Fruit fly (Drosophila melanogaster): ENCODE data around the gene rau.

rau gene

DNA sequence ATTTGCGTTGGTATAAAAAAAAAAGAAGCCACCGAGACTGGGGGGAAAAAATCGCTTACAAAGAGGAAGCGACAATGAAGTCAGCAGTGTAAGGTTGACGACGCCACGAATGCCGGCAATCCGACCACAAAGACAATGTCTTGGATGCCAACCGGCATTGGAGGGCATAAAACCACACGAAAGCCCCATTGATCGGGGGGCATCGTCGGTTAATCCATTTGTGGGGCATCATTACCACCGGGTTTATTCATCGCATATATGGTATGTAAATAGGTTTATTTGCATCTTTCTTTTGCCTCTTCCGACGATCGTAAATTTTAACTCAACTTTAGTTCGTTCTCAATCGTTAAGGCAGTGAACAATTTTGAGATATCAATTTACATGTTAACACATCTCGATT is 7.7 kb upstream of the rau start:
- TF ChIP-seq CG8478 (optimal IDR thresholded peaks at IDR 0.05) (no peak), CTCF (optimal IDR thresholded peaks at IDR 0.05) (no peak)

dm6 chr2L:5885702-5886101 is 6.4 kb upstream of the rau start, which contains the start of gene CG9029:
Gene CG9029 (plus strand): TSS chr2L:5886002.
- TF ChIP-seq CG8478 (optimal IDR thresholded peaks at IDR 0.05) (no peak), CTCF (optimal IDR thresholded peaks at IDR 0.05) (no peak)

- TF ChIP-seq CTCF (optimal IDR thresholded peaks at IDR 0.05) (no peak), CG8478 (optimal IDR thresholded peaks at IDR 0.05) (no peak)
Observed at dm6 chr2L:5884674-5885073, 5.4 kb upstream of the rau start, which contains the start of the genes Sfp26Ac and CG43185. Gene Sfp26Ac (minus strand): TSS chr2L:5884774. Gene CG43185 (plus strand): TSS chr2L:5884888.

- no peak for TF ChIP-seq CG8478 (optimal IDR thresholded peaks at IDR 0.05)
Observed at dm6 chr2L:5883441-5883840, 4.1 kb upstream of the rau start, which contains the start of gene CG44574. Gene CG44574 (plus strand): TSS chr2L:5883741.

dm6 chr2L:5881181-5881580 is 1.9 kb upstream of the rau start:
- TF ChIP-seq CTCF (optimal IDR thresholded peaks at IDR 0.05) = no peak
- no peak for TF ChIP-seq CG8478 (optimal IDR thresholded peaks at IDR 0.05)

DNA sequence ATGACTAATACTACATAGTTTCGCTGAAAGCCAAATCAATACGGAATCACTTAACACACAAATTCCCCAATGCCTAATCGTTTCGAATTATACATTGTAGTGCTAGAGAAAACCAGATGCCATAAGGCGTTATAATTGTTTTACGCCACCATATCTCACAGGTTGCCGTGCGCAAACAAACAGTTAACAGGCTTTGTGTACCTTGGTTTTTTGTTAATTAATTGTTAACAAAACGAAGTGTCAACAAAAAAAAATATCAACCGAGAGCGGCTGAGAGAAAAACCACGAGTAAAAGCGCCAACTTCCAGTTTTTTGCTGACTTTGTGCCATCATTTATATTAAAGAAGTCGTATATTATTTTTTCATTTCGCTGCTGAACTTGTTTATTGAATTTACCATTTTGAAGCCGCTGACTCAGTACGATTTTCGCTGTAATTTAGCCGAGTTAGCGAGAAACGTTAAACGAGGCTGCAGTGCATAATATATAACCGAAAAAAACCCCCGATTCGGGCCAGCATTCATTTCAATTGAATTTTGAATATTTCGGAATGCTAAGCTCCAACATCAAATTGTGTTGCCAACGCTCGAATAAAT is 2.7 kb downstream of the rau start:
- TF ChIP-seq CG8478 (optimal IDR thresholded peaks at IDR 0.05) (no peak), CTCF (optimal IDR thresholded peaks at IDR 0.05) (no peak)

DNA sequence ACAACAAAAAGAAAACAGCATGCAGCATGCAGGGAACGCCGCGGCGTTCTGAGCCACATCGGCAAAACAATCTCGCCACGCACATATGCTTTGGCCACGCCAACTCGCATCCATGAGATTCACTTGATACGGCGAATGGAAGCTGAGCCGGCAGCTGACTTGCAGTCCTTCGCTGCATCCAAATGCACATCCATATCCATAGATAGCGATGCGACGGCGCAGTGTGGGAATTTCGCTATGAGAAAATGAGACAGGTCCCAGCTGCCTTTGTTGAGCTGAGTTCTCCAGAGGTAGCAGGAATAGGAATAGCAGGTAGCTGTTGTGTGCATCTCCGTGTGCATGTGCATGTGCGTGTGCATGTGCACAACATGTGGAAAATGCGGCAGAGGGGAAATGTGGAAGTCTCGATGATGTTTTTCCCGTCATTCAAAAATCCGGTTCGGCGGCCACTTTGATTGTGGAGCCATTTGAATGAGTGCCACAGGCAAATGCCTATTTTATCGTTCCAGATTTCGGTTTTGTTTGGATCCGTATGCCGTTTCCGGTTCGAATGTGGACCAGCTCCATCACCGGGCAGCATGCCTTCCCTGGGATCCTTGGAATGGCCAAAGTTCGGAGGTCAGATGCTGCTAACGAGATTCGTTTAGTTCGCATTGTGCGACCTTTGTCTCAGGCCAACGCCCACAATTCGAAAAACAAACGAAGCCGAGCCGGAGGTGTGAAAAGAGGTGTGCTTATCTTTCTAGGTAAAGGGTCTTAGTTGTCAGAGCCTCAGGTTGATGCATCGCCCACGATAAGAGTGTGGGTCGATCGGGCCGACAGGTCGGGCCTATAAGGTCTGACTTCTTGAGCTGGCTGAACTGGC is 8.2 kb downstream of the rau start:
- no peak for TF ChIP-seq CG8478 (optimal IDR thresholded peaks at IDR 0.05)
- TF ChIP-seq CTCF (optimal IDR thresholded peaks at IDR 0.05) = no peak

- TF ChIP-seq CTCF (optimal IDR thresholded peaks at IDR 0.05) (no peak), CG8478 (optimal IDR thresholded peaks at IDR 0.05) (no peak)
Observed at dm6 chr2L:5866791-5867190, 12.5 kb downstream of the rau start.

- TF ChIP-seq CG8478 (optimal IDR thresholded peaks at IDR 0.05) (no peak), CTCF (optimal IDR thresholded peaks at IDR 0.05) (no peak)
Observed at dm6 chr2L:5856786-5857185, 22.5 kb downstream of the rau start.

DNA sequence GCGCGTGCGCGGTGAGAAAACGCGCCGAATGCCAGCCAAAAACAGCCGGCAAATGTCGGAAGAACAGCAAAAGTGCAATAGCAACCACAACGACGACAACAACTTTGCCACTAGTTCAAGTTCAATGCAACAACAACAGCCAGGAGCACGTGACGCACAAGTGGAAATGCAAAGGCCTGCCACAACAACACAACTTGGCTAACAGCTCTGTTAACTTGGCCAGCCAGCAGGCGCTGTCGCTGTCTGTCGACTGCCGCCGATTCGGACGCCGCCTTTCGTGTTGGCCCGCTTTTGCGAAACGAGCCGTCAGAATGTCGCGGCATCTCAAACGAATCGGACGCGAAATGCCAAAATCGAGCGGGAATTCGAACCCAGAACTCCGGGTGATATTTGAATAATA is 55.6 kb downstream of the rau start, which contains the start of gene TrissinR:
Gene TrissinR, plus strand, starts transcription at position 301 of the 400 bp plus-strand sequence.
- TF ChIP-seq CTCF (optimal IDR thresholded peaks at IDR 0.05) (no peak), CG8478 (optimal IDR thresholded peaks at IDR 0.05) (no peak)

dm6 chr2L:5820930-5821329 is 58.4 kb downstream of the rau start:
- TF ChIP-seq CG8478 (optimal IDR thresholded peaks at IDR 0.05) (no peak), CTCF (optimal IDR thresholded peaks at IDR 0.05) (no peak)

DNA sequence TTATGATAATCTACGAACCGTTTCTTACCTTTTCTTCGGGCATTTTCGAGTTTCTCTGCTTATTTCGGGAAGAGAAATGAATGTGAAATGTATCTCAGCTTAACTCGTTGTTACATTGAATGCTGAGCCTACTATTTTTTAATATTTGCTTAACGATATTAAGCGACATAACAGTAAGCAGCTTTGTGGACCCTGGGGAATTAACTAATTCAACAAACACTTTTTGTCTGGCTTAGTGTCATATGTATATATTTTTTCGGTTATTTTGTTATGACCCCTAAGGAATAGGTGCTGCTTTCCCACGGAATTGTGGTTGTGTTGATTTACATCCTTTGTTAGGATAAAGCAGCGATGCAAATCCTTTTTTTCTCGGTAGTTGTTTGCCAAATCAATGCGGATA is 61.0 kb downstream of the rau start, which contains the start of gene COX6CL:
Gene COX6CL, minus strand, starts transcription at position 101 of the 400 bp plus-strand sequence.
- TF ChIP-seq CG8478 (optimal IDR thresholded peaks at IDR 0.05) = no peak
- no peak for TF ChIP-seq CTCF (optimal IDR thresholded peaks at IDR 0.05)

DNA sequence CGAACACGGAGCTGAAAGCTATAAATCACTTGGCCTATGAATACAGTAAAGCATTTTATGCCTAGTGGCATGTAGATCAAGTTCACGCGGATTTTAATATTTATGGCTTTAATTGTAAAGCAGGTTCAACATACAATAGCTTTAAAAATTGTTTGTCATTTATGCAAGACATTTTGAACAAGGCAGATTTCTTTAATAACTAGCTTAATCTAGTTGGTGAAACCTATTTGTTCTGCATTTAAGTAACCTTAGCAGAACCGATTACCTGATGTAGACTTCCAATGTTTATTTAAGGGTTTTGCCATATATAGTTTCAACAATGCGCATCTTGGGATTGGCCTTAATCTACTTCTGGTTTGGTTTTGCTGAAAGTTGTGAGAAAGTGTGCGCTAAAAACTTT is 68.0 kb downstream of the rau start, which contains the start of gene CG43307:
Gene CG43307, plus strand, starts transcription at position 301 of the 400 bp plus-strand sequence.
- TF ChIP-seq CTCF (optimal IDR thresholded peaks at IDR 0.05) = no peak
- no peak for TF ChIP-seq CG8478 (optimal IDR thresholded peaks at IDR 0.05)

All from S2 (cell line).